Worm (Caenorhabditis elegans): ENCODE results near the gene T04F8.3.

Gene T04F8.3

ce11 chrX:11630499-11630898 lies 27.9 kb upstream of the T04F8.3 start (continued):
- no peak for TF ChIP-seq lir-1 (GFP tag; conservative IDR thresholded peaks at IDR 0.05)

- TF ChIP-seq egl-44 (GFP tag; IDR thresholded peaks at IDR 0.05) (no peak), F37B4.10 (GFP tag; IDR thresholded peaks at IDR 0.05) (no peak), hlh-12 (tag; optimal IDR thresholded peaks at IDR 0.05) (no peak), zim-3 (tag; optimal IDR thresholded peaks at IDR 0.05) (no peak)
Observed at ce11 chrX:11632107-11632506, 26.3 kb upstream of the T04F8.3 start, which contains the start of gene sto-6. Gene sto-6, plus strand, starts transcription at chrX:11632407.

DNA sequence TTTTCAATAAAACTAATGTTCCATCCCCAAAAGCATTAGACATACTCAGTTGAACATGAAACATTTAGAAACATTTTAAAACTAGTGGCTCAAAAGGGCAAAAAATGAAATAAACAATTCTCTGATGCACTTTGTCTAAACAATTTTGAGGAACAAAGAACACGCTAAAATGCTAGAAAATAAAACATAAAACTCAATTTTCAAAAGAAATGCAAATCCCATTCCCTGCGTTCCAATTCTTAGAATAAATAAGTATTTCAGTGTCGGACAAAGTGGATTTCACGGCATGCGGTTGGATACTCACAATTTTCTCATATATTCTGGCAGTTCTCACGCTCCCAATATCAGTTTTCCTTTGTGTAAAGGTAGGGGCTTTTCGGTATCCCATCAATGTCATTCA lies 25.2 kb upstream of the T04F8.3 start:
- TF ChIP-seq Y53F4B.3 (GFP tag; IDR thresholded peaks at IDR 0.05) (no peak), mes-4 (tag; optimal IDR thresholded peaks at IDR 0.05) (no peak), die-1 (tag; optimal IDR thresholded peaks at IDR 0.05) (no peak), tbx-9 (tag; optimal IDR thresholded peaks at IDR 0.05; ENCODE audit: borderline replicate concordance) (no peak), sdz-38 (tag; optimal IDR thresholded peaks at IDR 0.05) (no peak), lsl-1 (GFP tag; optimal IDR thresholded peaks at IDR 0.05) (no peak), ekl-4 (GFP tag; IDR thresholded peaks at IDR 0.05) (no peak), hlh-26 (GFP tag; conservative IDR thresholded peaks at IDR 0.05) (no peak), B0035.1 (tag; optimal IDR thresholded peaks at IDR 0.05) (no peak), F55B11.4 (tag; optimal IDR thresholded peaks at IDR 0.05; ENCODE audit: borderline replicate concordance, insufficient read depth) (no peak), hrde-1 (tag; optimal IDR thresholded peaks at IDR 0.05; ENCODE audit: borderline replicate concordance) (no peak), aptf-3 (GFP tag; IDR thresholded peaks at IDR 0.05) (no peak), F39B2.1 (GFP tag; IDR thresholded peaks at IDR 0.05) (no peak), B0261.1 (tag; optimal IDR thresholded peaks at IDR 0.05) (no peak), ztf-22 (GFP tag; optimal IDR thresholded peaks at IDR 0.05) (no peak), sptf-2 (GFP tag; optimal IDR thresholded peaks at IDR 0.05) (no peak), F37B4.10 (GFP tag; IDR thresholded peaks at IDR 0.05) (no peak)

DNA sequence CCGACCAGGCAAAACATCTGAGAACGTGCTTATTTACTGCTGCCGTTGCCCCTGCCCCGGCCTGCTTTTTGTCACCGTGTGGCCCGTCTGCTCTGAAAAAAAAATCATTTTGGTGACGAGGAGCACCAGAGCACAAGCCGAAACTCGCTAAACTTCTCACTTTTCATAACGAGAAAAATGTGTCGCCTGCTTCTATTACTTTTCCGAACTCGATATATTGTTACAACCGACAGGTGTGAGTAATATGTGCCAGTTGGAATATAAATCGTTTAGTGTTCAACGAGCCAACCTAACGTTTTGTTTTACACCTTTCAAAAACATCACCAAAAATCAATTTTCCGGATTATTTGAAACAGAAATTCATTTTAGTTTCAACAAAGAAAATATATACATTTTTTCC lies 20.7 kb upstream of the T04F8.3 start:
- TF ChIP-seq madf-8 (GFP tag; conservative IDR thresholded peaks at IDR 0.05) (no peak), Y95B8A.8 (GFP tag; IDR thresholded peaks at IDR 0.05) (no peak), ccch-3 (GFP tag; optimal IDR thresholded peaks at IDR 0.05) (no peak), C17E4.6 (GFP tag; IDR thresholded peaks at IDR 0.05) (no peak), let-607 (tag; optimal IDR thresholded peaks at IDR 0.05) (no peak), lin-54 (GFP tag; optimal IDR thresholded peaks at IDR 0.05) (no peak), T07F8.4 (tag; optimal IDR thresholded peaks at IDR 0.05) (no peak), nfyb-1 (GFP tag; IDR thresholded peaks at IDR 0.05) (no peak), rpc-1 (optimal IDR thresholded peaks at IDR 0.05) (no peak), rpc-1 (tag; optimal IDR thresholded peaks at IDR 0.05) (no peak), F23B12.7 (tag; optimal IDR thresholded peaks at IDR 0.05; ENCODE audit: insufficient read depth) (no peak), zim-3 (tag; optimal IDR thresholded peaks at IDR 0.05) (no peak), ztf-28 (GFP tag; IDR thresholded peaks at IDR 0.05) (no peak), ceh-40 (GFP tag; IDR thresholded peaks at IDR 0.05) (no peak), bed-2 (GFP tag; IDR thresholded peaks at IDR 0.05) (no peak), athp-1 (tag; optimal IDR thresholded peaks at IDR 0.05) (no peak), ceh-100 (GFP tag; IDR thresholded peaks at IDR 0.05) (no peak), snpc-1.3 (tag; optimal IDR thresholded peaks at IDR 0.05; ENCODE audit: insufficient read depth) (no peak), ztf-18 (tag; optimal IDR thresholded peaks at IDR 0.05) (no peak)
